Worm (Caenorhabditis elegans) whole organism, young adult: Measurements from ENCODE around the gene srv-17.
A peak's percentile ranks its signal among the peaks of the same experiment; 100 is the strongest.

Experiments
- atf-7 ChIP-seq: sonication (generic microtip); optimal IDR thresholded peaks from 2 replicates; lab custom pipeline; 2017; ENCODE audit warnings: mild to moderate bottlenecking, missing genetic modification characterization, missing compliant biosample characterization
- cebp-1 ChIP-seq, 2 experiments: fragments of 200-800 bp in 1 of 2; sonication (Bioruptor generic) in 1 of 2; sonication (generic microtip) in 1 of 2; IDR thresholded peaks in 1 of 2; optimal IDR thresholded peaks in 1 of 2; 2 replicates each; pipeline versions ENCODE4 v1.3.6 to Lab custom; 2017 to 2022; ENCODE audit warnings: missing compliant biosample characterization in 2 of 2, missing genetic modification characterization in 2 of 2, mild to moderate bottlenecking in 1 of 2, missing genetic modification reagents in 1 of 2, moderate library complexity in 1 of 2
- cebp-2 ChIP-seq: fragments of 200-800 bp; sonication (Bioruptor generic); IDR thresholded peaks from 2 replicates; pipeline ENCODE4 v1.3.6; 2022; ENCODE audit warnings: missing genetic modification characterization, missing compliant biosample characterization
- dpff-1 ChIP-seq: sonication (generic microtip); optimal IDR thresholded peaks from 2 replicates; lab custom pipeline; 2017; ENCODE audit warnings: mild to moderate bottlenecking, missing genetic modification characterization, missing compliant biosample characterization
- hlh-12 ChIP-seq: sonication (generic microtip); optimal IDR thresholded peaks from 2 replicates; lab custom pipeline; 2016; ENCODE audit warnings: missing genetic modification characterization, missing compliant biosample characterization
- nhr-80 ChIP-seq: sonication (generic microtip); optimal IDR thresholded peaks from 2 replicates; lab custom pipeline; 2016; ENCODE audit warnings: missing genetic modification characterization, missing compliant biosample characterization
- pbrm-1 ChIP-seq: fragments of 200-800 bp; sonication (Bioruptor generic); IDR thresholded peaks from 2 replicates; pipeline ENCODE4 v1.3.6; 2022; ENCODE audit warnings: missing genetic modification reagents, missing genetic modification characterization, missing compliant biosample characterization
- rec-8 ChIP-seq, 2 experiments: sonication (generic microtip); optimal IDR thresholded peaks; 2 replicates each; lab custom pipeline; 2016; ENCODE audit warnings: mild to moderate bottlenecking in 2 of 2, missing genetic modification characterization in 2 of 2, missing genetic modification reagents in 2 of 2, missing genotype in 2 of 2, missing biosample characterization in 1 of 2, missing compliant biosample characterization in 1 of 2, moderate library complexity in 1 of 2
- somi-1 ChIP-seq: fragments of 200-800 bp; sonication (Bioruptor generic); optimal IDR thresholded peaks from 2 replicates; lab custom pipeline; 2018; ENCODE audit warnings: mild to moderate bottlenecking, missing genetic modification characterization, missing compliant biosample characterization

srv-17 gene

DNA sequence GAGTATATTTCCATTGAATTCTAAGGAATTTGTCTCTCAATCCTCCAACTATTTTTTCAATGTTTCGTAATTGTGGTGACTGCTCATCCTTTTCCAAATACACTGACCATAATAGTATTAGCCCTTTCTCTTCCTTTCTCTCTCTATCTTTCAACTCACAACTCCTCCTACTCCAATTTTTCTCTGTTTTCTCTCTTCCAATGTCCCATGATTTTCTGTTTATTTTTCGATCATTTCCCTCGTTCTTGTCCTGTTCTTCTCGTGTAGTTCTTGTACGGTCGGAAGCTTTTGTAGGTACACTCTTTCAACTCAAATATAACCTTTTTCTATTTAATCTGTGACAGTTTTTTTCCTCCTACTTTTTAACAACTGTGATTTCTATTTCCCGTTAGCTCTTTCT lies 48.0 kb downstream of the srv-17 start:
- TF ChIP-seq nhr-80 = peak; percentile 40
- TF ChIP-seq pbrm-1 = no peak

DNA sequence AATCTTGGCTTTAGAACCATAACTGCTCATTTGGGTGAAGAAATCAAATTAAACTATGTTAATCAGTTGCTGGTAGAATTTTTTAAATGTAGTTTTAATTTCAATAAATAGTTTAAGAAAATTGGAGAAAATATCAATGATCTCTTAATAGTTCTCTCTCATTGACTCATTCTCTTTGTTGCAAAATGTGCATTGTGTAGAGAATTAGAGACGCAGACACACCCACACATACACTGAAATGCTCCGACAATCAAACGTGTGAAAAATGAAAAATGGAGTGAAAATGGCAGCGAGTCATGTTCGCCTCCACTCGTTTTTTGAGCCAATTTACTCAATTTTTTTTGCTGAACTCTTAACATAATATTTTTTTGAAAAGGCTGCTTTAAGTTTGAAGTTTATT lies 49.0 kb downstream of the srv-17 start:
- no peak for TF ChIP-seq dpff-1
- TF ChIP-seq hlh-12 (tag; lab: Kevin White, UChicago) = no peak
- TF ChIP-seq nhr-80 = peak; percentile 19
- no peak for TF ChIP-seq rec-8 (tag; optimal IDR thresholded peaks at IDR 0.05; lab: Kevin White, UChicago)

DNA sequence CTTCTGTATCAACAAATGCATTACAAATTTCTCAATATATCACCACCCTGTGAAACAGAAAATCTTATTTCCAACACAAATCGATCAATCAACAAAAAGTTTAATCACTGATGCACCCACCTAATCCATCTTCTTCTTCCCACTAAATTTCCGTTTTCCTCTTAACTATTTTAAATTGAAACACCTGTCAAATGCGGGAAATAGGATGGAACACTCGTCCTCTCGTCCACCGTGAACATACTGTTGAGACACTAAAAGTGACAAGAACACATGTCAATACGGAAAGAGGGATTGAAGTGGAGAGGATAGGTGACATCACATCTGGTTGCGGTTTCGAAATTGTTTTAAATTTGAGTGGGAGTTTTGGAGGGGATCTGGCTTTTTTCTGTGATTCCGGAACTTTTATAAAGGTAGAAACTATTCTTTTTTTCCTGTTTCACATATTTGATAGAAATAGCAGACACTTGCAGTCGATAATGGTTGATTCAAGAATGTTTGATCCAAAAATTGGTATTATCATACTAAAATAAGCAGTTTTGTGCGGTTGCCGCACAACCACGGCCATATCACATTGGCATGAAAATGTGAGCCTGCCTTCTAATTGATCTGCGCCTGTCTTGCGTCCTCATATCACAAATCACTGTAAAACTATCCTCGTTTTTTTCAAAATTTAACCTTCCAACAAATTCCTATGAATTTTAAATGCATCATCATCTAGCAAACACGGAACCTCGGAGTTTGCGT lies 49.7 kb downstream of the srv-17 start:
- TF ChIP-seq atf-7 (no peak), cebp-1 (GFP tag; IDR thresholded peaks at IDR 0.05; lab: Robert Waterston, UW) (no peak), cebp-1 (tag; optimal IDR thresholded peaks at IDR 0.05; lab: Kevin White, UChicago) (peak; percentile 35), somi-1 (GFP tag; lab: Kevin White, UChicago) (no peak), cebp-2 (GFP tag; lab: Robert Waterston, UW) (no peak)
